Fruit fly (Drosophila melanogaster) whole organism: Measurements from ENCODE around the gene Bub3.

Experiments used
- CG8478 ChIP-seq: fragments of >200 bp; optimal IDR thresholded peaks from 2 replicates; lab custom pipeline; 2018; ENCODE audit warnings: inconsistent platforms
- Dll ChIP-seq: fragments of >200 bp; optimal IDR thresholded peaks from 2 replicates; lab custom pipeline; 2017
- EcR ChIP-seq, 2 experiments: fragments of >200 bp; optimal IDR thresholded peaks; 2 replicates each; lab custom pipeline; 2017; ENCODE audit warnings: missing biosample characterization in 2 of 2, missing genetic modification characterization in 2 of 2, missing genetic modification reagents in 2 of 2
- pan ChIP-seq: fragments of >200 bp; optimal IDR thresholded peaks from 2 replicates; lab custom pipeline; 2017
- psq ChIP-seq: fragments of >200 bp; optimal IDR thresholded peaks from 2 replicates; lab custom pipeline; 2017
- usp ChIP-seq: fragments of >200 bp; optimal IDR thresholded peaks from 2 replicates; lab custom pipeline; 2017; ENCODE audit warnings: missing biosample characterization, missing genetic modification characterization, mixed read lengths

The Bub3 gene

dm6 chr3R:29689833-29690538 is 14.8 kb upstream of the Bub3 start:
- TF ChIP-seq usp: no peak
- no peak for TF ChIP-seq Dll (lab: Kevin White, UChicago)
- TF ChIP-seq pan (lab: Kevin White, UChicago): no peak
- no peak for TF ChIP-seq psq
- TF ChIP-seq EcR (GFP tag; optimal IDR thresholded peaks at IDR 0.05; lab: Kevin White, UChicago): no peak
- no peak for TF ChIP-seq CG8478 (lab: Kevin White, UChicago)

- TF ChIP-seq EcR (GFP tag; optimal IDR thresholded peaks at IDR 0.05; lab: Kevin White, UChicago) (no peak), Dll (lab: Kevin White, UChicago) (no peak), pan (lab: Kevin White, UChicago) (no peak), CG8478 (lab: Kevin White, UChicago) (no peak), psq (no peak), usp (no peak)
These were observed 14.0 kb upstream of the Bub3 start, which contains the start of gene Obp99c for dm6 chr3R:29689211-29689610. Gene Obp99c, minus strand, starts transcription at chr3R:29689311.

dm6 chr3R:29686698-29687097 is 11.5 kb upstream of the Bub3 start:
- TF ChIP-seq CG8478 (lab: Kevin White, UChicago): no peak
- no peak for TF ChIP-seq pan (lab: Kevin White, UChicago)
- TF ChIP-seq psq: no peak
- no peak for TF ChIP-seq usp
- TF ChIP-seq Dll (lab: Kevin White, UChicago): no peak
- no peak for TF ChIP-seq EcR (GFP tag; optimal IDR thresholded peaks at IDR 0.05; lab: Kevin White, UChicago)

dm6 chr3R:29682152-29682600 is 7.0 kb upstream of the Bub3 start, which contains the start of the genes CG7582 and Gycalpha99B:
Gene CG7582, minus strand, starts transcription at chr3R:29682278.
Gene Gycalpha99B, plus strand, starts transcription at chr3R:29682503.
- no peak for TF ChIP-seq psq
- TF ChIP-seq CG8478 (lab: Kevin White, UChicago): no peak
- TF ChIP-seq Dll (lab: Kevin White, UChicago): peak; percentile 86
- TF ChIP-seq EcR (GFP tag; optimal IDR thresholded peaks at IDR 0.05; lab: Kevin White, UChicago): no peak
- TF ChIP-seq pan (lab: Kevin White, UChicago): no peak

- TF ChIP-seq psq (no peak), CG8478 (lab: Kevin White, UChicago) (no peak), EcR (GFP tag; optimal IDR thresholded peaks at IDR 0.05; lab: Kevin White, UChicago) (no peak), Dll (lab: Kevin White, UChicago) (no peak), pan (lab: Kevin White, UChicago) (no peak)
These were observed 6.0 kb upstream of the Bub3 start for dm6 chr3R:29681241-29681640.

dm6 chr3R:29672156-29672555 is 3.1 kb downstream of the Bub3 start, which contains the start of gene ppk19:
Gene ppk19, plus strand, starts transcription at chr3R:29672456.
- TF ChIP-seq CG8478 (lab: Kevin White, UChicago): no peak

dm6 chr3R:29671060-29671707 is 4.0 kb downstream of the Bub3 start, which contains the start of gene Obp99a:
Gene Obp99a, plus strand, starts transcription at chr3R:29671657.
- TF ChIP-seq psq (no peak), Dll (lab: Kevin White, UChicago) (no peak), EcR (GFP tag; optimal IDR thresholded peaks at IDR 0.05; lab: Kevin White, UChicago) (no peak), pan (lab: Kevin White, UChicago) (no peak), CG8478 (lab: Kevin White, UChicago) (no peak), usp (no peak)

dm6 chr3R:29668777-29669176 is 6.4 kb downstream of the Bub3 start, which contains the start of the genes ppk20 and ppk30:
Gene ppk20, minus strand, starts transcription at chr3R:29668877.
Gene ppk30, plus strand, starts transcription at chr3R:29669149.
- TF ChIP-seq usp: no peak
- TF ChIP-seq EcR (GFP tag; optimal IDR thresholded peaks at IDR 0.05; lab: Kevin White, UChicago): no peak
- no peak for TF ChIP-seq Dll (lab: Kevin White, UChicago)
- TF ChIP-seq pan (lab: Kevin White, UChicago): no peak
- TF ChIP-seq CG8478 (lab: Kevin White, UChicago): no peak
- no peak for TF ChIP-seq psq

- TF ChIP-seq usp (no peak), psq (no peak), pan (lab: Kevin White, UChicago) (no peak), EcR (GFP tag; optimal IDR thresholded peaks at IDR 0.05; lab: Kevin White, UChicago) (no peak), Dll (lab: Kevin White, UChicago) (no peak), CG8478 (lab: Kevin White, UChicago) (no peak)
These were observed 10.9 kb downstream of the Bub3 start, which contains the start of gene ppk21 for dm6 chr3R:29664183-29664829. Gene ppk21, plus strand, starts transcription at chr3R:29664779.

- no peak for TF ChIP-seq Dll (lab: Kevin White, UChicago)
- no peak for TF ChIP-seq psq
- TF ChIP-seq EcR (GFP tag; optimal IDR thresholded peaks at IDR 0.05; lab: Kevin White, UChicago): no peak
- no peak for TF ChIP-seq pan (lab: Kevin White, UChicago)
- no peak for TF ChIP-seq CG8478 (lab: Kevin White, UChicago)
- TF ChIP-seq usp: no peak
These were observed 15.3 kb downstream of the Bub3 start, which contains the start of gene Dop1R2 for dm6 chr3R:29659950-29660349. Gene Dop1R2, minus strand, starts transcription at chr3R:29659984.

- TF ChIP-seq pan (lab: Kevin White, UChicago): no peak
- TF ChIP-seq EcR (GFP tag; optimal IDR thresholded peaks at IDR 0.05; lab: Kevin White, UChicago): no peak
- TF ChIP-seq Dll (lab: Kevin White, UChicago): no peak
- no peak for TF ChIP-seq psq
- TF ChIP-seq usp: no peak
- no peak for TF ChIP-seq CG8478 (lab: Kevin White, UChicago)
These were observed 23.7 kb downstream of the Bub3 start for dm6 chr3R:29651488-29651887.
